Worm (Caenorhabditis elegans) whole organism, L1 larva: ENCODE results near the gene sri-61.

Source experiments
- nhr-11 ChIP-seq: fragments of 150-350 bp; optimal IDR thresholded peaks from 2 replicates; lab custom pipeline; 2014; ENCODE audit warnings: missing biosample characterization, missing genetic modification characterization
- unc-130 ChIP-seq: fragments of 150-350 bp; optimal IDR thresholded peaks from 2 replicates; lab custom pipeline; 2017; ENCODE audit warnings: missing biosample characterization, missing genetic modification characterization, inconsistent platforms
- unc-62 ChIP-seq: fragments of 150-350 bp; optimal IDR thresholded peaks from 2 replicates; lab custom pipeline; 2014; ENCODE audit warnings: missing biosample characterization, missing genetic modification reagents, missing genetic modification characterization
- ztf-11 ChIP-seq, 2 experiments: sonication (generic microtip); optimal IDR thresholded peaks; 2 replicates each; lab custom pipeline; 2016 to 2017; ENCODE audit warnings: missing genetic modification characterization in 2 of 2, missing biosample characterization in 1 of 2, missing compliant biosample characterization in 1 of 2

ce11 chrII:2730647-2731046 lies 30.5 kb upstream of the sri-61 start:
- TF ChIP-seq ztf-11 (tag; optimal IDR thresholded peaks at IDR 0.05; lab: Kevin White, UChicago) (no peak), nhr-11 (tag; lab: Kevin White, UChicago) (no peak), unc-130 (tag; lab: Kevin White, UChicago) (no peak), unc-62 (GFP tag; lab: Kevin White, UChicago) (no peak)
